Worm (Caenorhabditis elegans): ENCODE measurements around the gene Y54G2A.28.

DNA sequence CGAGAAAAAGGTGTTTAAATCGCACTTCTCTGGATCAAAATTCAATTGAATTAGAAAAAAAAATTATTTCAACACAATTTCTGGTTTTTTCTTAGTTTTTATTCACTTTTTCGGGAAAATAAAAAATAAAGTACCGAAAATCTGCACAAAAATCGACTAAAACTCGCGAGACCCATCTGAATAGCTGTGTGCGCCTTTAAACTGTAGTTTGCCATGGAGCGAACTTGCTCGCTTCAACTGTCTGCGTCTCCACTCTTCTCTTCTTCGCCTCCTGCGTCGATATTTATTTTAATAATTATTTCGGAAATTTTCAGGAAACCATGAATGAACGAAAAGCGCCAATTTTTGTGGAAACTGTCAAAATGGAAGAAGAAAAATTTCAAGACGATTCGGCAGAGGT, 43.6 kb upstream of the Y54G2A.28 start:
- TF ChIP-seq elt-3 (tag; optimal IDR thresholded peaks at IDR 0.05), result no peak
- no peak for TF ChIP-seq unc-62 (GFP tag; optimal IDR thresholded peaks at IDR 0.05)
- no peak for TF ChIP-seq nhr-28 (tag; optimal IDR thresholded peaks at IDR 0.05)
- no peak for TF ChIP-seq nhr-2 (tag; optimal IDR thresholded peaks at IDR 0.05)
